Fruit fly (Drosophila melanogaster) whole organism, embryonic: ENCODE data around the gene Lon.

Source experiments
- BEAF-32 ChIP-seq: fragments of 200-800 bp; sonication (Bioruptor generic); optimal IDR thresholded peaks from 3 replicates; lab custom pipeline; 2017; ENCODE audit warnings: missing biosample characterization, missing genetic modification characterization, mild to moderate bottlenecking, moderate library complexity, missing genetic modification reagents
- C15 ChIP-seq: fragments of 200-800 bp; sonication (Bioruptor generic); IDR thresholded peaks from 3 replicates; pipeline ENCODE4 v1.3.6; 2022; ENCODE audit warnings: missing biosample characterization, missing genetic modification characterization
- CG10209 ChIP-seq: fragments of 200-800 bp; sonication (Bioruptor generic); optimal IDR thresholded peaks from 3 replicates; lab custom pipeline; 2017; ENCODE audit warnings: missing biosample characterization, mild to moderate bottlenecking, missing genetic modification characterization, missing genetic modification reagents
- CG12155 ChIP-seq: fragments of 200-800 bp; sonication (Bioruptor generic); optimal IDR thresholded peaks from 3 replicates; lab custom pipeline; 2016; ENCODE audit warnings: missing biosample characterization, missing genetic modification characterization
- CG14014 ChIP-seq: fragments of 200-800 bp; sonication (Bioruptor generic); IDR thresholded peaks from 2 replicates; pipeline ENCODE4 v1.3.6; 2022; ENCODE audit warnings: missing biosample characterization, missing genetic modification characterization
- CG15479 ChIP-seq: fragments of 200-800 bp; sonication (Bioruptor generic); optimal IDR thresholded peaks from 3 replicates; lab custom pipeline; 2019; ENCODE audit warnings: missing biosample characterization, mild to moderate bottlenecking, missing genetic modification characterization, moderate library complexity
- CG17385 ChIP-seq: fragments of 200-800 bp; sonication (Bioruptor generic); optimal IDR thresholded peaks from 3 replicates; lab custom pipeline; 2018; ENCODE audit warnings: missing biosample characterization, mild to moderate bottlenecking, missing genetic modification characterization
- CG30431 ChIP-seq: fragments of 200-800 bp; sonication (Bioruptor generic); optimal IDR thresholded peaks from 2 replicates; lab custom pipeline; 2017; ENCODE audit warnings: missing biosample characterization, missing genetic modification characterization
- CG31441 ChIP-seq: fragments of 200-800 bp; sonication (Bioruptor generic); IDR thresholded peaks from 2 replicates; pipeline ENCODE4 v1.3.6; 2022; ENCODE audit warnings: missing biosample characterization, missing genetic modification characterization
- CG4282 ChIP-seq: fragments of 200-800 bp; sonication (Bioruptor generic); optimal IDR thresholded peaks from 2 replicates; lab custom pipeline; 2016; ENCODE audit warnings: missing biosample characterization, missing genetic modification characterization
- CG6854 ChIP-seq: fragments of 200-800 bp; sonication (Bioruptor generic); optimal IDR thresholded peaks from 3 replicates; lab custom pipeline; 2017; ENCODE audit warnings: missing biosample characterization, mild to moderate bottlenecking, missing genetic modification characterization
- CG7271 ChIP-seq: fragments of 200-800 bp; sonication (Bioruptor generic); optimal IDR thresholded peaks from 2 replicates; lab custom pipeline; 2018; ENCODE audit warnings: missing biosample characterization, mild to moderate bottlenecking, missing genetic modification characterization, moderate library complexity
- CG7556 ChIP-seq: fragments of 200-800 bp; sonication (Bioruptor generic); optimal IDR thresholded peaks from 2 replicates; lab custom pipeline; 2017; ENCODE audit warnings: missing biosample characterization, mild to moderate bottlenecking, missing genetic modification characterization
- CG9609 ChIP-seq: fragments of 200-800 bp; sonication (Bioruptor generic); optimal IDR thresholded peaks from 3 replicates; lab custom pipeline; 2016; ENCODE audit warnings: missing biosample characterization, missing genetic modification characterization
- CkIIα-i1 ChIP-seq: fragments of 200-800 bp; sonication (Bioruptor generic); IDR thresholded peaks from 2 replicates; pipeline ENCODE4 v1.3.6; 2022; ENCODE audit warnings: missing biosample characterization, missing genetic modification characterization
- ERR ChIP-seq: fragments of 200-800 bp; sonication (Bioruptor generic); optimal IDR thresholded peaks from 2 replicates; lab custom pipeline; 2016; ENCODE audit warnings: missing biosample characterization, missing genetic modification characterization
- Elba2 ChIP-seq: fragments of 200-800 bp; sonication (Bioruptor generic); optimal IDR thresholded peaks from 3 replicates; lab custom pipeline; 2016; ENCODE audit warnings: missing biosample characterization, missing genetic modification characterization
- Ets65A ChIP-seq: fragments of 200-800 bp; sonication (Bioruptor generic); peaks from one replicate; lab custom pipeline; 2016; ENCODE audit warnings: missing biosample characterization, missing genetic modification characterization
- Gug ChIP-seq: fragments of 200-800 bp; sonication (Bioruptor generic); IDR thresholded peaks from 4 replicates; pipeline ENCODE4 v1.3.6; 2022; ENCODE audit warnings: missing biosample characterization, missing genetic modification characterization
- HLH3B ChIP-seq: fragments of 200-800 bp; sonication (Bioruptor generic); IDR thresholded peaks from 2 replicates; pipeline ENCODE4 v1.3.6; 2022; ENCODE audit warnings: missing biosample characterization, missing genetic modification characterization
- Hand ChIP-seq: fragments of 200-800 bp; sonication (Bioruptor generic); optimal IDR thresholded peaks from 2 replicates; lab custom pipeline; 2017; ENCODE audit warnings: mild to moderate bottlenecking, missing biosample characterization, missing genetic modification reagents, missing genetic modification characterization
- MBD-R2 ChIP-seq: fragments of 200-800 bp; sonication (Bioruptor generic); IDR thresholded peaks from 2 replicates; pipeline ENCODE4 v1.3.6; 2022; ENCODE audit warnings: missing biosample characterization, missing genetic modification characterization
- Mad ChIP-seq: fragments of 200-800 bp; sonication (Bioruptor generic); optimal IDR thresholded peaks from 2 replicates; lab custom pipeline; 2016; ENCODE audit warnings: missing biosample characterization, missing genetic modification characterization
- Max ChIP-seq: fragments of 200-800 bp; sonication (Bioruptor generic); optimal IDR thresholded peaks from 2 replicates; lab custom pipeline; 2016; ENCODE audit warnings: missing biosample characterization, mild to moderate bottlenecking, missing genetic modification characterization
- Myb ChIP-seq: fragments of 200-800 bp; sonication (Bioruptor generic); optimal IDR thresholded peaks from 2 replicates; lab custom pipeline; 2016; ENCODE audit warnings: missing biosample characterization, missing genetic modification characterization
- NK7.1 ChIP-seq: fragments of 200-800 bp; sonication (Bioruptor generic); optimal IDR thresholded peaks from 3 replicates; lab custom pipeline; 2016; ENCODE audit warnings: missing biosample characterization, missing genetic modification characterization
- Oaz ChIP-seq: fragments of 200-800 bp; sonication (Bioruptor generic); IDR thresholded peaks from 2 replicates; pipeline ENCODE4 v1.3.6; 2022; ENCODE audit warnings: missing biosample characterization, missing genetic modification characterization
- Scr ChIP-seq: fragments of 200-800 bp; sonication (Bioruptor generic); IDR thresholded peaks from 2 replicates; pipeline ENCODE4 v1.3.6; 2022; ENCODE audit warnings: missing biosample characterization, missing genetic modification characterization; ENCODE audit not compliant: partially characterized antibody
- Xbp1 ChIP-seq: fragments of 200-800 bp; sonication (Bioruptor generic); optimal IDR thresholded peaks from 3 replicates; lab custom pipeline; 2016; ENCODE audit warnings: missing biosample characterization, mild to moderate bottlenecking, missing genetic modification characterization
- amos ChIP-seq: fragments of 200-800 bp; sonication (Bioruptor generic); IDR thresholded peaks from 2 replicates; pipeline ENCODE4 v1.3.6; 2022; ENCODE audit warnings: missing biosample characterization, missing genetic modification characterization; ENCODE audit not compliant: partially characterized antibody
- ap ChIP-seq: fragments of 200-800 bp; sonication (Bioruptor generic); IDR thresholded peaks from 2 replicates; pipeline ENCODE4 v1.3.6; 2022; ENCODE audit warnings: missing biosample characterization, missing genetic modification characterization
- bab2 ChIP-seq: fragments of 200-800 bp; sonication (Bioruptor generic); optimal IDR thresholded peaks from 2 replicates; lab custom pipeline; 2016; ENCODE audit warnings: missing biosample characterization, missing genetic modification characterization
- br ChIP-seq: fragments of >200 bp; optimal IDR thresholded peaks from 2 replicates; lab custom pipeline; 2017
- bsh ChIP-seq, 2 experiments: fragments of 200-800 bp; sonication (Bioruptor generic); optimal IDR thresholded peaks; 2 replicates each; lab custom pipeline; 2017 to 2018; ENCODE audit warnings: mild to moderate bottlenecking in 2 of 2, missing biosample characterization in 2 of 2, missing genetic modification characterization in 2 of 2, moderate library complexity in 1 of 2
- croc ChIP-seq: fragments of 200-800 bp; sonication (Bioruptor generic); conservative IDR thresholded peaks from 3 replicates; pipeline ENCODE4 v1.3.6; 2022; ENCODE audit warnings: missing biosample characterization, missing genetic modification characterization
- danr ChIP-seq: fragments of 200-800 bp; sonication (Bioruptor generic); IDR thresholded peaks from 2 replicates; pipeline ENCODE4 v1.3.6; 2022; ENCODE audit warnings: missing biosample characterization, missing genetic modification characterization
- emc ChIP-seq: fragments of 200-800 bp; sonication (Bioruptor generic); optimal IDR thresholded peaks from 2 replicates; lab custom pipeline; 2016; ENCODE audit warnings: missing biosample characterization, missing genetic modification characterization
- eve ChIP-seq, 2 experiments: fragments of >200 bp; optimal IDR thresholded peaks; 2 replicates each; lab custom pipeline; 2017; ENCODE audit warnings: missing biosample characterization in 2 of 2, missing genetic modification characterization in 2 of 2
- fd102C ChIP-seq: fragments of 200-800 bp; sonication (Bioruptor generic); optimal IDR thresholded peaks from 2 replicates; lab custom pipeline; 2018; ENCODE audit warnings: missing biosample characterization, mild to moderate bottlenecking, missing genetic modification characterization, moderate library complexity
- gfzf ChIP-seq: fragments of 200-800 bp; sonication (Bioruptor generic); optimal IDR thresholded peaks from 2 replicates; lab custom pipeline; 2016; ENCODE audit warnings: missing biosample characterization, mild to moderate bottlenecking, missing genetic modification characterization, moderate library complexity
- hb ChIP-seq: fragments of 200-800 bp; sonication (Bioruptor generic); IDR thresholded peaks from 3 replicates; pipeline ENCODE4 v1.3.6; 2022; ENCODE audit warnings: missing biosample characterization, missing genetic modification characterization; ENCODE audit not compliant: partially characterized antibody
- hth ChIP-seq: fragments of >200 bp; optimal IDR thresholded peaks from 2 replicates; lab custom pipeline; 2017; ENCODE audit warnings: inconsistent platforms
- lab ChIP-seq: fragments of 200-800 bp; sonication (Bioruptor generic); optimal IDR thresholded peaks from 3 replicates; lab custom pipeline; 2017; ENCODE audit warnings: missing biosample characterization, missing genetic modification characterization, mild to moderate bottlenecking, moderate library complexity, missing genetic modification reagents
- nom ChIP-seq: fragments of 200-800 bp; sonication (Bioruptor generic); optimal IDR thresholded peaks from 2 replicates; lab custom pipeline; 2017; ENCODE audit warnings: missing biosample characterization, missing genetic modification characterization, mild to moderate bottlenecking, moderate library complexity, missing genetic modification reagents
- org-1 ChIP-seq: fragments of 200-800 bp; sonication (Bioruptor generic); optimal IDR thresholded peaks from 2 replicates; lab custom pipeline; 2017; ENCODE audit warnings: missing biosample characterization, missing genetic modification characterization
- pan ChIP-seq, 4 experiments: fragments of >200 bp in 3 of 4; fragments of 200-800 bp in 1 of 4; sonication (Bioruptor generic) in 1 of 4; optimal IDR thresholded peaks in 3 of 4; IDR thresholded peaks in 1 of 4; 2 replicates each; pipeline versions ENCODE4 v1.3.6 to Lab custom; 2017 to 2022; ENCODE audit warnings: missing biosample characterization in 2 of 4, missing genetic modification characterization in 2 of 4, mixed read lengths in 1 of 4
- pfk ChIP-seq: fragments of 200-800 bp; sonication (Bioruptor generic); optimal IDR thresholded peaks from 2 replicates; lab custom pipeline; 2018; ENCODE audit warnings: missing biosample characterization, mild to moderate bottlenecking, missing genetic modification characterization, moderate library complexity
- pita ChIP-seq: fragments of 200-800 bp; sonication (Bioruptor generic); optimal IDR thresholded peaks from 2 replicates; lab custom pipeline; 2017; ENCODE audit warnings: missing biosample characterization, mild to moderate bottlenecking, missing genetic modification characterization
- pnt ChIP-seq: fragments of 200-800 bp; sonication (Bioruptor generic); optimal IDR thresholded peaks from 3 replicates; lab custom pipeline; 2016; ENCODE audit warnings: missing biosample characterization, missing genetic modification characterization
- run ChIP-seq: fragments of 200-800 bp; sonication (Bioruptor generic); optimal IDR thresholded peaks from 3 replicates; lab custom pipeline; 2018; ENCODE audit warnings: missing biosample characterization, mild to moderate bottlenecking, missing genetic modification characterization
- sqz ChIP-seq: fragments of 200-800 bp; sonication (Bioruptor generic); optimal IDR thresholded peaks from 3 replicates; lab custom pipeline; 2018; ENCODE audit warnings: missing biosample characterization, mild to moderate bottlenecking, missing genetic modification characterization
- toy ChIP-seq: fragments of 200-800 bp; sonication (Bioruptor generic); IDR thresholded peaks from 2 replicates; pipeline ENCODE4 v1.3.6; 2022; ENCODE audit warnings: missing biosample characterization, missing genetic modification characterization

Lon gene

dm6 chr3L:19650588-19650987 lies 38.6 kb upstream of the Lon start (continued):
- TF ChIP-seq hb (GFP tag; lab: Robert Waterston, UW) = no peak
- TF ChIP-seq pnt = no peak
- TF ChIP-seq BEAF-32 = no peak
- TF ChIP-seq amos (GFP tag; lab: Robert Waterston, UW) = peak; percentile 25; the same call in 1 of the 2 replicates
- no peak for TF ChIP-seq org-1 (GFP tag; lab: Kevin White, UChicago)
- no peak for TF ChIP-seq hth (lab: Kevin White, UChicago)
- TF ChIP-seq Myb (GFP tag; lab: Kevin White, UChicago) = peak; percentile 20
- no peak for TF ChIP-seq Ets65A (GFP tag; lab: Kevin White, UChicago)
- no peak for TF ChIP-seq CG9609 (GFP tag; lab: Kevin White, UChicago)
- TF ChIP-seq CG7271 (tag; lab: Kevin White, UChicago) = no peak
- TF ChIP-seq Oaz = no peak
- no peak for TF ChIP-seq MBD-R2 (GFP tag; lab: Robert Waterston, UW)
- TF ChIP-seq lab (GFP tag; lab: Kevin White, UChicago) = no peak
- no peak for TF ChIP-seq Mad (GFP tag; lab: Kevin White, UChicago)
- TF ChIP-seq bsh (GFP tag; optimal IDR thresholded peaks at IDR 0.05; lab: Kevin White, UChicago) = peak in 1 of 2 experiments; percentile 39
- peak; percentile 25 for TF ChIP-seq sqz
- TF ChIP-seq br = no peak
- TF ChIP-seq CG10209 (GFP tag; lab: Kevin White, UChicago) = no peak
- no peak for TF ChIP-seq emc (GFP tag; lab: Kevin White, UChicago)
- TF ChIP-seq bab2 = no peak
- no peak for TF ChIP-seq croc
- no peak for TF ChIP-seq Max (GFP tag; lab: Kevin White, UChicago)
- no peak for TF ChIP-seq CG12155 (GFP tag; lab: Kevin White, UChicago)
- TF ChIP-seq C15 = 0 out of 3 replicates have a peak, but pooled peaks have one; percentile 15
- TF ChIP-seq CG17385 (GFP tag; lab: Kevin White, UChicago) = no peak
- TF ChIP-seq run = no peak
- TF ChIP-seq ERR (GFP tag; lab: Kevin White, UChicago) = no peak
- TF ChIP-seq ap = no peak
- TF ChIP-seq Elba2 = no peak
- TF ChIP-seq CG7556 = no peak
- no peak for TF ChIP-seq eve (GFP tag; optimal IDR thresholded peaks at IDR 0.05; lab: Kevin White, UChicago)
- no peak for TF ChIP-seq Hand
- peak; percentile 77 for TF ChIP-seq nom
- TF ChIP-seq danr (GFP tag; lab: Robert Waterston, UW) = no peak
- no peak for TF ChIP-seq CkIIα-i1 (GFP tag; lab: Robert Waterston, UW)
- no peak for TF ChIP-seq CG4282
- TF ChIP-seq CG6854 (GFP tag; lab: Kevin White, UChicago) = no peak
- no peak for TF ChIP-seq Gug (GFP tag; lab: Robert Waterston, UW)
- TF ChIP-seq pfk = no peak
- TF ChIP-seq Xbp1 (GFP tag; lab: Kevin White, UChicago) = no peak
- no peak for TF ChIP-seq Scr (GFP tag; lab: Robert Waterston, UW)
- no peak for TF ChIP-seq pan (optimal IDR thresholded peaks at IDR 0.05; lab: Kevin White, UChicago)
- peak in 1 of 2 experiments; percentile 16 for TF ChIP-seq pan (GFP tag; optimal IDR thresholded peaks at IDR 0.05 in 1 of 2, IDR thresholded peaks at IDR 0.05 in 1 of 2)
- TF ChIP-seq CG30431 = no peak
- peak; percentile 19 for TF ChIP-seq pita (GFP tag; lab: Kevin White, UChicago)
- no peak for TF ChIP-seq NK7.1 (GFP tag; lab: Kevin White, UChicago)
- no peak for TF ChIP-seq HLH3B (GFP tag; lab: Robert Waterston, UW)
- TF ChIP-seq gfzf (GFP tag; lab: Kevin White, UChicago) = no peak
- no peak for TF ChIP-seq toy (GFP tag; lab: Robert Waterston, UW)
- no peak for TF ChIP-seq CG31441
- no peak for TF ChIP-seq fd102C (GFP tag; lab: Kevin White, UChicago)
- no peak for TF ChIP-seq CG15479 (GFP tag; lab: Kevin White, UChicago)
- no peak for TF ChIP-seq CG14014 (GFP tag; lab: Robert Waterston, UW)
